Worm (Caenorhabditis elegans): ENCODE results near the gene trk-1.
A peak's percentile ranks its signal among the peaks of the same experiment; 100 is the strongest.

Gene trk-1

DNA sequence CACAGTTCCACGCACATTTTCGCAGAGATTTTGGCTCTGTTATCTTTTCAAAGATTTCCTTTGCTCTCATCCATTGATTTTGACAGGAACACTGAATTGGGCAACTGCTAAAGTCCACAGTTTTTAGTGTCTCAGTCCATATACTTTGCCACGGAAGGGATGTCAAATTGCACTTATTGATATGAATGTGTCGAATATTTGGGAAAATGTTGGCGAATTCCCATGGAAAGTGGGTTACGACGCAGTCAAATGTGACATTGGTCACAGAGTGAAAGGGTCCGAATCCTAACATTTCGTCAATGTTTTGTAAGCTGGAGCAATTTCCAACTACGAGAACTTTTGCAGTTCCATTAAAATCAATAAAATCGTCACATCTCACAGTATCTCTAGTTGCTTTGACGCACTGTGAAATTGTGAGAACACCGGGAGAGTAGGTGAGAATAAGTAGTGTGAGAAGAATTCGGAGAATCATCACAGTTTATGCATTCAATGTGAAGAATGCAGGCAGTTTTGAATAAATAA is at the start of gene trk-1:
trk-1 (minus strand) TSS at position 472 of the 522 bp plus-strand sequence.
- no peak for TF ChIP-seq T07F8.4 (tag; optimal IDR thresholded peaks at IDR 0.05)
- TF ChIP-seq madf-8 (GFP tag; conservative IDR thresholded peaks at IDR 0.05): no peak
- no peak for TF ChIP-seq ztf-22 (GFP tag; optimal IDR thresholded peaks at IDR 0.05)
- no peak for TF ChIP-seq K11D2.4 (GFP tag; IDR thresholded peaks at IDR 0.05)
- TF ChIP-seq ZK185.1 (tag; optimal IDR thresholded peaks at IDR 0.05; ENCODE audit: poor library complexity, severe bottlenecking): no peak
- no peak for TF ChIP-seq hlh-12 (tag; optimal IDR thresholded peaks at IDR 0.05)
- no peak for TF ChIP-seq lin-40 (tag; optimal IDR thresholded peaks at IDR 0.05)
- TF ChIP-seq F10E7.11 (tag; optimal IDR thresholded peaks at IDR 0.05): no peak
- no peak for TF ChIP-seq C17E4.6 (GFP tag; IDR thresholded peaks at IDR 0.05)
- no peak for TF ChIP-seq F52B5.7 (tag; optimal IDR thresholded peaks at IDR 0.05)
- TF ChIP-seq tlf-1 (GFP tag; optimal IDR thresholded peaks at IDR 0.05): no peak

ce11 chrX:8998809-8999208 is 48.0 kb upstream of the trk-1 start, which contains the start of gene C24A3.1:
C24A3.1 (plus strand) TSS chrX:8999071.
- TF ChIP-seq fkh-3 (tag; optimal IDR thresholded peaks at IDR 0.05) (no peak), F23B12.7 (tag; optimal IDR thresholded peaks at IDR 0.05; ENCODE audit: insufficient read depth) (no peak), rec-8 (tag; optimal IDR thresholded peaks at IDR 0.05) (no peak), ceh-100 (GFP tag; IDR thresholded peaks at IDR 0.05) (no peak), snpc-3.4 (tag; optimal IDR thresholded peaks at IDR 0.05) (no peak), egl-44 (GFP tag; IDR thresholded peaks at IDR 0.05) (no peak), F22D6.2 (tag; optimal IDR thresholded peaks at IDR 0.05) (no peak), F55B11.4 (tag; optimal IDR thresholded peaks at IDR 0.05; ENCODE audit: borderline replicate concordance, insufficient read depth) (no peak), unc-62 (GFP tag; optimal IDR thresholded peaks at IDR 0.05) (no peak), sptf-2 (GFP tag; optimal IDR thresholded peaks at IDR 0.05) (no peak), ama-1 (optimal IDR thresholded peaks at IDR 0.05) (no peak), ama-1 (GFP tag; optimal IDR thresholded peaks at IDR 0.05) (no peak), Y67H2A.10 (GFP tag; conservative IDR thresholded peaks at IDR 0.05) (no peak), ceh-91 (GFP tag; IDR thresholded peaks at IDR 0.05) (no peak), let-526 (GFP tag; IDR thresholded peaks at IDR 0.05) (no peak), hmg-20 (GFP tag; IDR thresholded peaks at IDR 0.05) (no peak), nfya-2 (GFP tag; IDR thresholded peaks at IDR 0.05) (no peak), rcor-1 (GFP tag; IDR thresholded peaks at IDR 0.05) (no peak), ccch-3 (GFP tag; optimal IDR thresholded peaks at IDR 0.05) (no peak), cebp-2 (GFP tag; IDR thresholded peaks at IDR 0.05) (no peak), mes-4 (tag; optimal IDR thresholded peaks at IDR 0.05) (no peak)

ce11 chrX:8997450-8998075 is 46.8 kb upstream of the trk-1 start, which contains the start of gene C24A3.2:
C24A3.2 (plus strand) TSS chrX:8997500.
- TF ChIP-seq cebp-1 (GFP tag; IDR thresholded peaks at IDR 0.05) (no peak), cebp-1 (tag; optimal IDR thresholded peaks at IDR 0.05) (peak; percentile 61), dpl-1 (GFP tag; optimal IDR thresholded peaks at IDR 0.05) (no peak)

Measured in whole organism, young adult.